Fruit fly (Drosophila melanogaster) whole organism, wandering third instar larva: ENCODE measurements around the gene RYa-R.

Source experiments
- Jra ChIP-seq: sonication (Bioruptor generic); optimal IDR thresholded peaks from 2 replicates; lab custom pipeline; 2016; ENCODE audit warnings: missing biosample characterization, missing genetic modification characterization
- Rel ChIP-seq, 2 experiments: fragments of 200-800 bp; sonication (Bioruptor generic) in 1 of 2; optimal IDR thresholded peaks; 2 replicates in 1 of 2; 3 replicates in 1 of 2; lab custom pipeline; 2016 to 2019; ENCODE audit warnings: mild to moderate bottlenecking in 2 of 2, missing biosample characterization in 2 of 2, missing genetic modification characterization in 2 of 2, moderate library complexity in 1 of 2

- TF ChIP-seq Rel (GFP tag; optimal IDR thresholded peaks at IDR 0.05; lab: Kevin White, UChicago) = no peak
- no peak for TF ChIP-seq Rel (tag; optimal IDR thresholded peaks at IDR 0.05; lab: Kevin White, UChicago)
- no peak for TF ChIP-seq Jra (GFP tag; lab: Kevin White, UChicago)
Observed at dm6 chr3R:27023117-27023516, 26.3 kb downstream of the RYa-R start, which contains the start of gene CG6277.
